Worm (Caenorhabditis elegans) whole organism, L1 larva: ENCODE measurements around the gene sas-6.
A peak's percentile ranks its signal among the peaks of the same experiment; 100 is the strongest.

Experiments used
- C34B4.2 ChIP-seq: sonication (generic microtip); optimal IDR thresholded peaks from 2 replicates; lab custom pipeline; 2017; ENCODE audit warnings: mild to moderate bottlenecking, missing genetic modification characterization, missing compliant biosample characterization
- Y116A8C.19 ChIP-seq: sonication (generic microtip); optimal IDR thresholded peaks from 2 replicates; lab custom pipeline; 2016; ENCODE audit warnings: missing compliant biosample characterization, missing genetic modification characterization, borderline replicate concordance
- alr-1 ChIP-seq: fragments of 200-800 bp; sonication (Bioruptor generic); optimal IDR thresholded peaks from 2 replicates; lab custom pipeline; 2018; ENCODE audit warnings: borderline replicate concordance, mild to moderate bottlenecking, missing genetic modification characterization, missing compliant biosample characterization
- blmp-1 ChIP-seq: fragments of 150-350 bp; optimal IDR thresholded peaks from 2 replicates; lab custom pipeline; 2014; ENCODE audit warnings: missing biosample characterization, missing genetic modification characterization
- dpl-1 ChIP-seq, 3 experiments: fragments of 150-350 bp in 2 of 3; sonication (generic microtip) in 1 of 3; optimal IDR thresholded peaks; 2 replicates each; lab custom pipeline; 2014 to 2017; ENCODE audit warnings: missing biosample characterization in 3 of 3, missing genetic modification characterization in 3 of 3, missing genetic modification reagents in 3 of 3
- efl-1 ChIP-seq, 4 experiments: fragments of 150-350 bp; optimal IDR thresholded peaks in 3 of 4; peaks in 1 of 4; 1 replicate in 1 of 4; 2 replicates in 3 of 4; lab custom pipeline; 2014; ENCODE audit warnings: missing biosample characterization in 2 of 4, missing genetic modification characterization in 2 of 4, missing genetic modification reagents in 2 of 4
- egl-27 ChIP-seq, 2 experiments: fragments of 150-350 bp in 1 of 2; sonication (generic microtip); optimal IDR thresholded peaks; 3 replicates each; lab custom pipeline; 2017 to 2018; ENCODE audit warnings: missing biosample characterization in 2 of 2, missing genetic modification characterization in 2 of 2, missing genetic modification reagents in 2 of 2
- fkh-10 ChIP-seq: sonication (generic microtip); optimal IDR thresholded peaks from 2 replicates; lab custom pipeline; 2017; ENCODE audit warnings: missing biosample characterization, missing genetic modification reagents, missing genetic modification characterization
- irx-1 ChIP-seq: sonication (generic microtip); optimal IDR thresholded peaks from 2 replicates; lab custom pipeline; 2016; ENCODE audit warnings: missing genetic modification characterization, missing compliant biosample characterization
- jun-1 ChIP-seq: fragments of 150-350 bp; optimal IDR thresholded peaks from 2 replicates; lab custom pipeline; 2014; ENCODE audit warnings: missing biosample characterization, missing genetic modification reagents, missing genetic modification characterization
- lin-15B ChIP-seq: fragments of 150-350 bp; sonication (generic microtip); optimal IDR thresholded peaks from 3 replicates; lab custom pipeline; 2014; ENCODE audit warnings: missing biosample characterization, missing genetic modification characterization
- nhr-237 ChIP-seq: fragments of 150-350 bp; optimal IDR thresholded peaks from 2 replicates; lab custom pipeline; 2014; ENCODE audit warnings: missing biosample characterization, missing genetic modification characterization
- nhr-28 ChIP-seq: fragments of 150-350 bp; optimal IDR thresholded peaks from 2 replicates; lab custom pipeline; 2014; ENCODE audit warnings: missing biosample characterization, missing genetic modification characterization
- nhr-71 ChIP-seq: sonication (generic microtip); optimal IDR thresholded peaks from 2 replicates; lab custom pipeline; 2016; ENCODE audit warnings: mild to moderate bottlenecking, missing genetic modification characterization, moderate library complexity, missing compliant biosample characterization
- rnt-1 ChIP-seq: sonication (generic microtip); optimal IDR thresholded peaks from 2 replicates; lab custom pipeline; 2016; ENCODE audit warnings: mild to moderate bottlenecking, missing genetic modification characterization, moderate library complexity, missing compliant biosample characterization
- skn-1 ChIP-seq: fragments of 150-350 bp; optimal IDR thresholded peaks from 2 replicates; lab custom pipeline; 2014; ENCODE audit warnings: missing biosample characterization, missing genetic modification characterization
- snpc-4 ChIP-seq: fragments of 150-350 bp; optimal IDR thresholded peaks from 2 replicates; lab custom pipeline; 2014; ENCODE audit warnings: missing biosample characterization, missing genetic modification characterization
- snu-23 ChIP-seq: sonication (generic microtip); optimal IDR thresholded peaks from 2 replicates; lab custom pipeline; 2016; ENCODE audit warnings: missing genetic modification characterization, missing compliant biosample characterization
- unc-30 ChIP-seq: sonication (generic microtip); optimal IDR thresholded peaks from 2 replicates; lab custom pipeline; 2017; ENCODE audit warnings: missing biosample characterization, missing genetic modification characterization
- ztf-4 ChIP-seq: fragments of 150-350 bp; optimal IDR thresholded peaks from 2 replicates; lab custom pipeline; 2014; ENCODE audit warnings: missing biosample characterization, missing genetic modification characterization

Gene sas-6

ce11 chrIV:13750033-13750432 is 38.5 kb downstream of the sas-6 start, which contains the start of gene sorb-1 (continued):
- no peak for TF ChIP-seq ztf-4 (tag; lab: Kevin White, UChicago)

- TF ChIP-seq rnt-1 (tag; lab: Kevin White, UChicago) (no peak), nhr-28 (tag; lab: Kevin White, UChicago) (no peak), efl-1 (optimal IDR thresholded peaks at IDR 0.05; lab: Kevin White, UChicago) (peak in 1 of 2 experiments; percentile 9), efl-1 (GFP tag; optimal IDR thresholded peaks at IDR 0.05 in 1 of 2; lab: Kevin White, UChicago) (no peak)
Measured at ce11 chrIV:13748798-13749197, 39.7 kb downstream of the sas-6 start.

DNA sequence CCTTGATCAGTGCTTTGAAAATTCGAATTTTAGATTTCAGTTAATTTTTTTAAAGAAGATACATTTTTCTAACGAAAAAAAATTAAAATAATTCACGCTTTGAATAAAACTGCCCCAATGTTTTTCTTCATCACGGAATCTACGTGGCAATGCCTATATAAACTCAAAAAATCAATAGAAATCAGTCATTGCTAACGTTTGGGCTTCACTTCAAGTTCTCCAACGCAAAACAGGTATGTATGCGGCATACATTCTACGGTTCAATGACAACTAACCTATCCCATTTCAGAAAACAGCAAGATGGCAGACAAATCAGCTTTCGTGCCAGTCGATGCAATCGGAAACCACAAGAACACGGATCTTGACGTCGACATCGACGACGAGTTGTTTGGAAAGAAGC is 43.1 kb downstream of the sas-6 start, which contains the start of gene C47A4.5:
Gene C47A4.5, plus strand, starts transcription at position 301 of the 400 bp plus-strand sequence.
- no peak for TF ChIP-seq Y116A8C.19 (tag; lab: Kevin White, UChicago)
- TF ChIP-seq unc-30 (tag; lab: Kevin White, UChicago): no peak
- no peak for TF ChIP-seq blmp-1 (tag; lab: Kevin White, UChicago)
- TF ChIP-seq egl-27 (tag; optimal IDR thresholded peaks at IDR 0.05; lab: Kevin White, UChicago): no peak
- no peak for TF ChIP-seq nhr-71 (tag; lab: Kevin White, UChicago)

DNA sequence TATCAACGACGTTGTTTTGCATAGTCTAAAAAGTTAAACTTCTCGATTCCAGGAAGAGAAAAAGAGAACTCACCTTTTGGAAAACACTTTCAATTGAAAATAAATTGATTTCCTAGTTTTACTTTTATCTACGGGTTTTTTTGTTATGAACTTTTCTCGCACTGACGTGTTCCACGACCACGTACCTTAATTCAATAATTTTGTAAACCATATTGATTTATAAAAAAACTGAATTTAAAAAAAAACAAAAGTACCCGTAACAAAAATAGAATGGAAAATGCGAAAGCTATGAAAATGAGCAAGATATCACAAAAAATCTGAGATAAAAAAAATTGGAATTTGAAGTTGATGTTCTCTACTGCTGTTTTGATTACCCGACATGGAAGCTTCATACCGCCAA is 46.3 kb downstream of the sas-6 start, which contains the start of gene C47A4.3:
Gene C47A4.3, minus strand, starts transcription at position 101 of the 400 bp plus-strand sequence.
- TF ChIP-seq snpc-4 (tag; lab: Kevin White, UChicago) (no peak), C34B4.2 (tag; lab: Kevin White, UChicago) (no peak), alr-1 (tag; lab: Kevin White, UChicago) (no peak), fkh-10 (GFP tag; lab: Kevin White, UChicago) (no peak), jun-1 (tag; lab: Kevin White, UChicago) (no peak), snu-23 (GFP tag; lab: Kevin White, UChicago) (no peak), skn-1 (tag; lab: Kevin White, UChicago) (no peak), rnt-1 (tag; lab: Kevin White, UChicago) (no peak), dpl-1 (GFP tag; optimal IDR thresholded peaks at IDR 0.05; lab: Kevin White, UChicago) (no peak), irx-1 (tag; lab: Kevin White, UChicago) (no peak), lin-15B (tag; lab: Kevin White, UChicago) (no peak), nhr-237 (tag; lab: Kevin White, UChicago) (no peak)
